Worm (Caenorhabditis elegans): ENCODE data around the gene slc-36.3.

ce11 chrV:20514483-20514882 is 29.5 kb downstream of the slc-36.3 start:
- TF ChIP-seq klf-2 (GFP tag; conservative IDR thresholded peaks at IDR 0.05) (no peak), cog-1 (tag; optimal IDR thresholded peaks at IDR 0.05) (no peak), med-1 (GFP tag; optimal IDR thresholded peaks at IDR 0.05; ENCODE audit: insufficient read depth) (no peak), T22C8.4 (GFP tag; IDR thresholded peaks at IDR 0.05) (no peak), flt-1 (GFP tag; IDR thresholded peaks at IDR 0.05) (no peak), ref-1 (GFP tag; conservative IDR thresholded peaks at IDR 0.05) (no peak), tab-1 (GFP tag; IDR thresholded peaks at IDR 0.05) (no peak), ztf-23 (GFP tag; IDR thresholded peaks at IDR 0.05) (no peak), ztf-29 (GFP tag; IDR thresholded peaks at IDR 0.05) (no peak)
